Fruit fly (Drosophila melanogaster) Kc167 (cell line): ENCODE measurements around the gene CG14615.

Experiments
- h ChIP-seq: fragments of >200 bp; optimal IDR thresholded peaks from 3 replicates; lab custom pipeline; 2018; ENCODE audit warnings: missing external identifiers
- insv ChIP-seq: fragments of >200 bp; optimal IDR thresholded peaks from 3 replicates; lab custom pipeline; 2018; ENCODE audit warnings: missing external identifiers
- psq ChIP-seq: fragments of >200 bp; optimal IDR thresholded peaks from 2 replicates; lab custom pipeline; 2017; ENCODE audit warnings: missing external identifiers
- ttk ChIP-seq: sonication (Bioruptor generic); optimal IDR thresholded peaks from 2 replicates; lab custom pipeline; 2017; ENCODE audit warnings: missing external identifiers

- no peak for TF ChIP-seq h (lab: Kevin White, UChicago)
- TF ChIP-seq psq (lab: Kevin White, UChicago), result no peak
- no peak for TF ChIP-seq ttk
- TF ChIP-seq insv (lab: Kevin White, UChicago), result no peak
These were observed 31.3 kb upstream of the CG14615 start for dm6 chrX:22480612-22481011.
